Fruit fly (Drosophila melanogaster): ENCODE results near the gene CG10803.

CG10803 gene

DNA sequence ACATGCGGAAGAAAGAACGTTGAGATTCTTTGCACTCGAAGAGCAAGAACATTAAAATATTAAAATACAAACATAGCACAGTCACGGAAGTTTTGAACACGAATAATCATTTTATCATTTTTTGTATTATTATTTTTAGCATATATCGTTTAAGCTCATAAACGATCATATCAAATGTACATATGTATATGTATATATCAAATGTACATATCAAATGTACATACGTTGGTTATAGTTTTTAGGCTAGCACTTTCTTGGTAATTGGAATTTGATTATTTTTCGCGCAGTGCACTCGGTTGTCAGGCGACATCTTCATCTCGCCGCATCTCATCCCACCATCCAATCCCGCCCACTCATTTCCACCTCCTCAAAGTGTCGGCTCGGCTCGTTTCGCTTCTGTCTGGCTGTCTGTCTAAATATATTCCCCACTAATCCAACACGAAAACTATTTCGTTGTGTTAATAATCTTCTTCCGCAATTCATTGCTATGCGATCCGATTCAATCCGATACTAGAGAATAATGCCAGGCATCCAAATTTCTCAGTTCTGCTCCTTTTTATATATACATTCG lies 29.9 kb upstream of the CG10803 start:
- no peak for TF ChIP-seq noc (tag; optimal IDR thresholded peaks at IDR 0.05)

DNA sequence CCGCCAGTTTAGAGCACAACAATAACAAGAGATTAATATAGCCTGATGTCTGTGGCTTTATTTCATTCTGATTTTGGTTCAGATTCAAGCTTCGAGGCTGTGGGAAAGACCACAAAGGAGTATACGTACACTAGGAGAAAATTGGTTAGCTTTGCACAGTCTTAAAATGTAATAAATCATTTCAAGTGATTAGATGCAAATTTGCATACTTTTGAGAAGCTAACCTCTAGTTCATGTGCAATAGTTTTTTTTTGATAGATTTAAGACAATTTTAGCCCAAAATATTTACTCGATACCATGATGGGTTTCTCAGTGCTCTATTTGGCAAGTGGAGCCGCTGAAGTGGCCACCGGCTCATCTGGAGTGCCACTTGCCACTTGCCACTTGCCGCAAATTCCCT lies 27.9 kb upstream of the CG10803 start:
- TF ChIP-seq noc (tag; optimal IDR thresholded peaks at IDR 0.05): no peak

DNA sequence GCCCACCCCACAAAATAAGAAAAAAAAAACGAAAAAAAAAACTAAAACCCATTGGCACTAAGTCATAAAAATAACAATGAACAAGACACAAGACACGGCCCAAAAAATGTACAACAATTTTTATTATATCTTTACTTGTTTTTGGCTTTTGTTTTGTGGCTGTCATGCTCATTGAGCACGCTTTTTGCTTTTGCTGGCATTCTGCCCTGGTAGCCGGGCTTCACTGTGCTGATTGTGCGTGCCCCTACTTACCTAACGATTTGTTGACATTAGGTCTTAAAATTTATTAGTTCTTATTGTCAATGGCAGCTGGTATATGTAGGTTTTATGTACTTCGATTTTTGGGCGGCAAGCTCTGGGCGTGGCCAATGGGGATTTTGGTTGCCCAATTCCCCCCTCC lies 27.0 kb upstream of the CG10803 start:
- no peak for TF ChIP-seq noc (tag; optimal IDR thresholded peaks at IDR 0.05)

DNA sequence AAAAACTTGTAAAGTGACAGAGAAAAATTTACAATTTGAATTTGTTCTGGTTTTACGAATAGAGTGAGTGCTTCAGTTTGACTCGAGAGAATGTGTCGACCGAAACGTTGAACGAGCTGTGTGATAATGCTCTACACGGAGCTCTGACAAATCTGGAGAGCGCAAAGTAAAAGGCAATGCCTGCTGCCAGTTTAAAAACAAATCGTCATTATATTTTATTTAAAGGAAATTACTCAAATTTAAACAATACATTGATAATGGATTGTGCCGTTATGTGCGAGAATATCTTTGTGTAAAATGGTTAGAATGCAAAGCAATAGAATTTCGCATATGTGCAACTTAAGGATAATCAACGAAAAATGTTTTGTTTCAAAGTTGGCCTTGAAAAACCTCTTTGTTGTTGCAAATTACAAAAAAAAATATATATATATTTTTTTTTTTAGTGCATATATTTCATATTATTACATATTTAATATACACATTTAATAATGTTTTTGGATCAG lies 25.3 kb upstream of the CG10803 start, which contains the start of the genes CG16782 and CG10801:
TSS of gene CG16782 (minus strand) at position 101 of the 503 bp plus-strand sequence.
TSS of gene CG10801 (plus strand) at position 453 of the 503 bp plus-strand sequence.
- TF ChIP-seq noc (tag; optimal IDR thresholded peaks at IDR 0.05): no peak

DNA sequence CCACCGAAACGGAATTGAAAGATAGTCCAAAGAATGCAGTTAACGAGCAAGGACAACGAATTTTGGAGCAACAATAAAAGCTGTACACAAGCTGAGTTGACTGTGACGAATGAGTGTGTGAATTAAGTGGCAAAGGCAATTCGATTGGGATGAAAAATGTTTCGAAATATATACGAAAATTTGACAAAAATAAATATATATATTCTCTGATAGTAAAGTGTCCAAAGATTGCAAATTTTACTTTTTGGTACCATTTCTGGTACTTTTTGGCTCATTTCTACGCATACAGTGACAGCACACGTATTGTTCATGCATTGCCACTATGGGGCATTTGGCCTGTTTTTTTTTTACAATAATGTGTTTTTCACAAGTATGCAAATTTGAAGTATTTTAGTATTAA lies 21.5 kb upstream of the CG10803 start, which contains the start of gene CG16781:
TSS of gene CG16781 (minus strand) at position 101 of the 400 bp plus-strand sequence.
- TF ChIP-seq noc (tag; optimal IDR thresholded peaks at IDR 0.05): no peak

DNA sequence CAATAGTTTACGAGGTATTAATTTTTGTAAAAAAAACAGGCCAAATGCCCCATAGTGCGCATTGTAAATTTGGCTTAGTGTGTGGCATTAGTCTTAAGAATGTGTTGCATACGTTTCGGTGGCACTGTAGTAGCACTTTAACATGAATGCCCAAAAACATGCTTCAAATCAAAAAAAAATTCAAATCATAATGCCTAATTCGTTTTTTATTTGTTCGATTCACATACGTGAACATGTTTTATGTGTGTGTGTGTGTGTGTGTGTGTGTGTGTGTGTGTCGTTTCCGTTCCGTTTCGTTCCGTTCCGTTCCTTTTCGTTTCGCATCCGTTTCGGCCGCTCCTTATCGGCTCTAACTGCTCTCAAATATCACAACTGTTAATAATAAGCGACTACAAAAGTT lies 19.9 kb upstream of the CG10803 start:
- TF ChIP-seq noc (tag; optimal IDR thresholded peaks at IDR 0.05): no peak

DNA sequence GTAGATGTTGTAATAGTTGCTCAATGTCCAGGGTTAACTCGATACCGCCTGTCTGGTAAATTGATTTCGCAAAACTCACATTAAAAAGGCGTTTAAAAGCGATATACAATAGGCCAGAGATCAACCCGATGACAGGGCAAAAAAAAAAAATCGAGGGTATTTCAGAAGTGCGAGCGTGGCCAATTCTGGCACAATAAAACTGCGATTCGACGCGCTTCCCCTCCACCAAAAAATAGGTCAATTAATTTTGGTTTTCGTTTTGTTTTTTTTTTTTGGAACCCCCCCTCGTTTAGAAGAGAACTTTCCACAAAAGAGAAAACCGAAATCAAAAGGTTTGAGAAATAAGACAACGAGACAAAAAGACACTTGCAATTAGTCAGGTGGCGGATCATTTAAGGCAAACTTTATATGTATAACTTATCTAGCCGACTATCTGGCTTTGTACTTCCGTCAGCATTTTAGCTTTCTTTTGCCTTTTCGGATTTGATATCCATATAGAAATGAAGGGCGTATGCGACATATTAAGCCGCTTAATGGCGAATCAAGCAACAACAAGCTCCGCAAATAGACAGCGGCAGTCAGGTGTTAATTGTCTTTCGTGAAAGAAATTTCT lies 14.9 kb upstream of the CG10803 start:
- no peak for TF ChIP-seq noc (tag; optimal IDR thresholded peaks at IDR 0.05)

DNA sequence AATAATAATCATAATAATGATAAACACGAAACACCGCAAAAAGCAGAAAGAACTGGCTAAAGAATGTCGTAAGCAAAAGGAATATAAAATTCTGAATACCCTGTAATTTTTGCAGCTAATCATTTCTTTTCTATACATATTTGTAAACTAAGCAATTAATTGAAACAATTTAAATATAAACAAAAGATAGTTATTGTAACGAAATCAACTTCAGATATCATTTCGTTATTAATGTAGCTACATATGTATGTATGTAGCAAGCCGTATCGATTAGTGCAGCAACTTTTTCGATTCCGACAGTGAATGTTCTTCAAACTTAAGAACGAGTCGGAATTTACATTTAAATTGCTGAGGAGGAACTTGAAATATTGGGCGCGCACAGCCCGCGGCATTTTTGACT lies 11.8 kb upstream of the CG10803 start:
- TF ChIP-seq noc (tag; optimal IDR thresholded peaks at IDR 0.05): peak; percentile 17

DNA sequence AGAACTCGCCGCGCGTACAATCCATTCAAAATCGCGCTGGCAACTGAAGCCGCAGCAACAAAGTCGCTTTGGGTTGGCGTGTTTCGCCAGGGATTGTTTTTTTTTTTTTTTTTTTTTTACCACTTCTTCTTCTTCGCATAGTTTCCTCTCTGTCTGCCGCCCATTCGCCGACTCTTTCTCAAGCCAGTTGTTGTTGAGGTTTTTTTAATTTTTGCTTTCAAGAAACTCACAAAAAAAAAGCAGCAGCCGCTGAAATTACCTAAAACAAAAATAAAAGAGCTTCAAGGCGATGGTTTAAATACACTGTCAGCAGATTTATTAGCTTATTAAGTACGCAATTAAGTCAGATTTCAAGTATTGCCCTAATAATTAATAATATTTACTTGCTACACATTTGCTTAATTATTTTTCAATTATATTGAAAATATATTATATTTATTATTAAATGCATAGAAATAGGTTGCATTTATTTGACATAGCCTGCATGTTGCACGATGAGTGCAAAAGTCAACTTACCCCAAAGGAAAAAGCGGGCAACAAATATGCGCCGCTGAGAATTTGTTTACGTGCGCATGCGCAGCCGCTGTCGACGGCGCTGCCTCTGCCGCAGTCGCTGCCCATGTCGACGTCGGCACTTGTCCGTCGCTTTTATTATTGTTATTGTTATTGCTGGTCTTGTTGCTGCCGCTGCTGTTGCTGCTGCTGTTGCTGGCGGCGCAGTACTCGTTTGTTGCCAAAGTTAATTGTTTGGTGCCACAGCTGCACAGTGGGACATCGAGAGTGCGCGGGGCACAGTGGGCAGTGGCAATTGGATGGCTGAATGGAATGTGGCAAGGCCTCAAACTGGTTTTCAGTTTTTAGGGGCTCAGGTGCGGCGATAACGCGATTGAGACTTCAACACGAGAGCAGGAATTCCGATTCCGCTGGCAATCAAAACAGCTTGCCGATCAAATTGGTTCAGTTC lies 10.7 kb upstream of the CG10803 start, which contains the start of gene CG12206:
TSS of gene CG12206 (minus strand) at position 49 of the 964 bp plus-strand sequence.
- TF ChIP-seq noc (tag; optimal IDR thresholded peaks at IDR 0.05): peak; percentile 84

DNA sequence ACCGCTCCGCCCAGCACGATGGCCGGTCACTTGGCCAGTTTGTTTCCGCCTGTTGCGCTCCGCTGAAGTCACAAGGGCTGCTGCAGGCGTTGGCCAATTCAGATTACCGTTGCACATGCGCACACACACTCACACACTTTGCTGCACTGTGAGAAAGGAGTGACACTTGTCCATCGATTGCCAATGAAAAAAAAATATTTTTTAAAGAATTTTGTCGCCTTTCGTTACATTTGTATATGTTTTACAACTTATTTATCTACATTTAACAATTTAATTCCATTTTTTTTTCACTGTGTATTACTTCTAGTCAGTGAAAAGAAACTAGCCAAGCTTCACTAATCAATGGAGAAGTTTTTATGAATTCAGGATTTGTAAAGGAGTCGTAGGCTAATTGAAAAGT lies 9.4 kb upstream of the CG10803 start:
- no peak for TF ChIP-seq noc (tag; optimal IDR thresholded peaks at IDR 0.05)

DNA sequence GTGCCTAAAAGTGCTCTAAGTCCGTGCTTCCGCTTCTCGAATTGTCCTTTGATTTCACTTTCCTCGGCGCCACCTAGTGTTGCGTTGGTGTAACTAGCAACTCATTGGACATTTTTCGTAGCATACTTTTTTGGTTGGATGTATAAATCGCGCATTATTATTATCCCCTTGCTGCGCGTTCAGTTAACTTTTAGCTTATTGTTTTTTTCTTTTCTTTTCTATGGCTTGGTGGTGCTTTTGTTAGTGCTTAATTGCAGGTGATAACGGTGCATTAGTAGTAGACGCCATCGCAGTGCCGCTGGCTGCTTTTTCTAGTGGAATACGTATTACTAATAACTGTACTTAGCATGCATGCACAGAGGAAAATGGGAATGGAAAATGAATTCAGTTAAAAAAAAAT lies 4.4 kb upstream of the CG10803 start:
- TF ChIP-seq noc (tag; optimal IDR thresholded peaks at IDR 0.05): no peak

DNA sequence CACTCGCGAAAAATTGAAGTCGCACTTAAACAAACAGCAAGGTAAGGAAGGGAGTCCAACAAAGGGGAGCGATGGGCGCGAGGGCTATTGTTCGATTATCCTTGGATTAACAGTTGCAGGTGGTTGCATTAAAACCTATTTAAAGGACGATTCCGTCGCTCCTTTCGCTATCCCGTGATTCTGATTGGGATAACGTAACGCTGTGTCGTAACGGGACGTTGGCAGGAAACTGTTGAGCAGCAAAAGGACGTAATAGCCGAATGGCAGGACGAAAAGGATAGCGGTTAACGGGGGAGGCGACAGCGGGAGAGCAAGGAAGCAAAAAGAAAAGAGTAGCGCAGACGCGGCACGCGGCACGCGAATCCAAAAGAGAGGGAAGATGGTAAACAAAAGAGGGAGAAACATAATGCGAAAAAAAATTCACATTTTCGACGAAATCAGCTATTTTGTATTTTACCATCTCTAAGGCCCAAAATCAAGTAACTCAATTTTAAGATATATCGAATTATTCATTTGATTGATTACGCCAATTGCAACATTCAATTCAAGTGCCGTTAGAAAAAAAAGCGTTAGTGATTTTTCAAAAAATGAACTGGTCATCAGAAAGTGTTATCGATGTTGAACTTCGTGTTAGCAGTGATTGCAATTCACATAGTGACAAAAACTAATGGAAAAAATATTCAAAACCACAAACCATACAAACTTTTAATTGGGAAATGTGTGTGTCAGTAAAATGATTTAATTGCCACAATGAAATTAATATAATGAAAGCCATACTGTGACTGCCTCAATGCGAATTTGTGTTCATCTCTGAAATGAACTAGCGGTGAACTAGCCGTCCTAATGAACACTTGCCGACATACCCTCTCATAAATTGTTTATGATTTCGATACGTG lies 3.1 kb upstream of the CG10803 start, which contains the start of the genes CG10804 and CG10802:
TSS of gene CG10804 (minus strand) at position 204 of the 896 bp plus-strand sequence.
TSS of gene CG10802 (plus strand) at position 847 of the 896 bp plus-strand sequence.
- TF ChIP-seq noc (tag; optimal IDR thresholded peaks at IDR 0.05): peak; percentile 56

DNA sequence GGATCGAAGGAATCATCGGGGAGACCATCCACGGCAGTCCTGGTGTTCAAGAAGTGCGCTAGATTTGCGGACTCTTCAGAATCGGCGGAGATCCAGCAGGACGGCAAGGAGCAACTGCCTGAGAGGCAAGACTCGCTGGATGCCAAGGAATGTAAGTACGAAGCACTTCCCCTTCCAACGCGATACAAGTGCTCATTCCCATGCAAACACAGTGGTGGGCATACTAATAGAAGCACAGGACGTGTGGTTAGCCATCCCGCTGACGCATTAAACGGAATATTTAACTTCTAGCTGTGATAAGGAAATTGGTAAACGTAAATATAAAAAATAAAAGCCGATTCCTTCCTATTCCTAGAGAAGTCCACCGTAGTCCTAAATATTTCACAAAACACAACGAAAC lies 421 bp downstream of the CG10803 start:
- TF ChIP-seq noc (tag; optimal IDR thresholded peaks at IDR 0.05): no peak

DNA sequence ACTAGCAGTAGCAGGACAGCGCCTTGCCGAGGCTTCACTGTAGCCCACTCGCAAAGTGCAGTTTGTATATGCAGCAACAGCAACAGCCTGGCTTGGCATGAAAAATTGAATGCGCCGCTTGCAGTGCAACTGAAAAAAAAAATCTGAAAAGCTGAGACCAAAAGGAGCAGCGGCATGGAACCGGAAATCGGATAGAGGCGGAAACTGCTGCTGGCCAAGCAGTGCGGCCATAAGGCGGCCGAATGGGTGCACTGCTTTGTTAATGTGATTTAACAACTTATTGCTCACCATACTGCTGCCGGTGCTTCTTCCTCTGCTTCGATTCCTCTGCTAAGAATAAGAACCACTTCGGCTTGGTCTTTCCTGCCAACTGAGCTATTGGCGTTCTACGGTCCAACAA lies 18.8 kb downstream of the CG10803 start:
- TF ChIP-seq noc (tag; optimal IDR thresholded peaks at IDR 0.05): no peak

DNA sequence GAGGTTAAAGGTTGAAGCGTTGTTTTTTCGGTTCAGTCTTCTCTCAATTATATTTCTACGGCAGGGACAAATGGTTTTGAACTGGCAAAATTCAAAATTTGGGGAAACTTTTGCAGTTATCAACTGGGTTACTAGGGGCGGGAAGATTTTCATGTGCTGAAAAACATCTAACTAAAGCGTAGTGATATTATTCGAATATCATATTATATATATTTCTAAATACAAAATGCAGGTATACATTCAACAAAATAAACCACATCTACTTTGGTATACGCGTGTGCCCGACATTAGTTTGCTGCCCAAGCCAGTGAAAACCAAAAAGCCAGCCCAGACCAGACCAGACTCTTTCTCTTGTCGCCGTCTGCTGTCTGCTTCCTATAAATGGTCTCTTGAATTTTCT lies 19.3 kb downstream of the CG10803 start, which contains the start of gene Gas8:
TSS of gene Gas8 (minus strand) at position 101 of the 400 bp plus-strand sequence.
- no peak for TF ChIP-seq noc (tag; optimal IDR thresholded peaks at IDR 0.05)

All from whole organism, larva.